Fruit fly (Drosophila melanogaster): ENCODE data around the gene axed.

axed gene

dm6 chr3L:6608884-6609552, at the start of gene axed:
axed (plus strand) TSS chr3L:6609325.
- TF ChIP-seq CG9932 (GFP tag; IDR thresholded peaks at IDR 0.05): 0 out of 2 replicates have a peak, but pooled peaks have one; percentile 11
- peak; percentile 60 for TF ChIP-seq CG3281 (GFP tag; optimal IDR thresholded peaks at IDR 0.05)
- TF ChIP-seq Antp (GFP tag; optimal IDR thresholded peaks at IDR 0.05): peak; percentile 21
- peak; percentile 18 for TF ChIP-seq Dp (GFP tag; optimal IDR thresholded peaks at IDR 0.05)
- TF ChIP-seq CG1792 (GFP tag; optimal IDR thresholded peaks at IDR 0.05): no peak
- TF ChIP-seq CG6854 (GFP tag; optimal IDR thresholded peaks at IDR 0.05): peak; percentile 34
- no peak for TF ChIP-seq unpg (GFP tag; optimal IDR thresholded peaks at IDR 0.05)
- TF ChIP-seq Hsf (GFP tag; optimal IDR thresholded peaks at IDR 0.05): peak; percentile 22
- TF ChIP-seq grau (tag; optimal IDR thresholded peaks at IDR 0.05): peak; percentile 32
- TF ChIP-seq pzg (GFP tag; optimal IDR thresholded peaks at IDR 0.05): peak; percentile 14
- TF ChIP-seq CG9817 (tag; optimal IDR thresholded peaks at IDR 0.05): peak; percentile 33
- TF ChIP-seq ems (GFP tag; optimal IDR thresholded peaks at IDR 0.05): peak; percentile 33
- peak; percentile 34 for TF ChIP-seq lilli (GFP tag; optimal IDR thresholded peaks at IDR 0.05)
- no peak for TF ChIP-seq CG1233 (GFP tag; optimal IDR thresholded peaks at IDR 0.05)
- no peak for TF ChIP-seq Sry-β (GFP tag; optimal IDR thresholded peaks at IDR 0.05)
- peak; percentile 15 for TF ChIP-seq pfk (GFP tag; optimal IDR thresholded peaks at IDR 0.05)
- TF ChIP-seq Optix (GFP tag; IDR thresholded peaks at IDR 0.05): 0 out of 3 replicates have a peak, but pooled peaks have one; percentile 17
- 0 out of 2 replicates have a peak, but pooled peaks have one; percentile 14 for TF ChIP-seq CG7372 (GFP tag; IDR thresholded peaks at IDR 0.05)
- TF ChIP-seq dysf (GFP tag; IDR thresholded peaks at IDR 0.05): peak; percentile 37; the same call in 1 of the 3 replicates
- TF ChIP-seq row (GFP tag; IDR thresholded peaks at IDR 0.05): peak; percentile 56
- TF ChIP-seq al (GFP tag; IDR thresholded peaks at IDR 0.05): peak; percentile 17; the same call in 1 of the 2 replicates
- peak; percentile 68 for TF ChIP-seq Ets97D (GFP tag; optimal IDR thresholded peaks at IDR 0.05)
- peak; percentile 19 for TF ChIP-seq sug (tag; optimal IDR thresholded peaks at IDR 0.05)
- TF ChIP-seq CG17612 (GFP tag; IDR thresholded peaks at IDR 0.05): peak; percentile 10; the same call in 1 of the 2 replicates
- TF ChIP-seq scrt (GFP tag; optimal IDR thresholded peaks at IDR 0.05): peak; percentile 68
- TF ChIP-seq CG6765 (GFP tag; optimal IDR thresholded peaks at IDR 0.05): peak; percentile 30
- peak; percentile 59 for TF ChIP-seq NfI (GFP tag; optimal IDR thresholded peaks at IDR 0.05)
- TF ChIP-seq Dip3 (GFP tag; optimal IDR thresholded peaks at IDR 0.05): peak; percentile 47
- no peak for TF ChIP-seq CG6175 (GFP tag; IDR thresholded peaks at IDR 0.05)
- peak; percentile 67 for TF ChIP-seq Hmr (GFP tag; optimal IDR thresholded peaks at IDR 0.05)
- TF ChIP-seq CG32532 (GFP tag; IDR thresholded peaks at IDR 0.05): 0 out of 2 replicates have a peak, but pooled peaks have one; percentile 27
- TF ChIP-seq CrebB (tag; optimal IDR thresholded peaks at IDR 0.05): no peak
- TF ChIP-seq CG30403 (GFP tag; optimal IDR thresholded peaks at IDR 0.05): peak; percentile 24
- 0 out of 2 replicates have a peak, but pooled peaks have one; percentile 29 for TF ChIP-seq CG31441 (GFP tag; IDR thresholded peaks at IDR 0.05)
- TF ChIP-seq Nf-YC (tag; optimal IDR thresholded peaks at IDR 0.05): no peak
- peak; percentile 50; the same call in 1 of the 3 replicates for TF ChIP-seq zen2 (GFP tag; IDR thresholded peaks at IDR 0.05; ENCODE audit: partially characterized antibody)
- TF ChIP-seq Rfx (GFP tag; IDR thresholded peaks at IDR 0.05): peak; percentile 23; the same call in 1 of the 2 replicates
- TF ChIP-seq CG3847 (GFP tag; IDR thresholded peaks at IDR 0.05): 0 out of 2 replicates have a peak, but pooled peaks have one; percentile 20
- TF ChIP-seq CG11560 (tag; IDR thresholded peaks at IDR 0.05): 0 out of 3 replicates have a peak, but pooled peaks have one; percentile 42
- TF ChIP-seq CG11723 (GFP tag; optimal IDR thresholded peaks at IDR 0.05): no peak
- TF ChIP-seq Ada2b (GFP tag; IDR thresholded peaks at IDR 0.05): peak; percentile 40; the same call in 1 of the 2 replicates
- peak; percentile 42 for TF ChIP-seq Xbp1 (GFP tag; optimal IDR thresholded peaks at IDR 0.05)
- TF ChIP-seq tin (GFP tag; optimal IDR thresholded peaks at IDR 0.05): no peak
- TF ChIP-seq CG1603 (tag; optimal IDR thresholded peaks at IDR 0.05): peak; percentile 14
- peak; percentile 2 for TF ChIP-seq CG13424 (tag; optimal IDR thresholded peaks at IDR 0.05)
- TF ChIP-seq Fer3 (tag; optimal IDR thresholded peaks at IDR 0.05): peak; percentile 24
- TF ChIP-seq Med (GFP tag): peak; percentile 87
- no peak for TF ChIP-seq gsb-n (tag; optimal IDR thresholded peaks at IDR 0.05)
- TF ChIP-seq sens (GFP tag): peak; percentile 74

All from whole organism, embryonic.